Worm (Caenorhabditis elegans) whole organism, L1 larva: ENCODE data around the gene Y4C6B.3.

Source experiments
- jun-1 ChIP-seq: fragments of 150-350 bp; optimal IDR thresholded peaks from 2 replicates; lab custom pipeline; 2014; ENCODE audit warnings: missing biosample characterization, missing genetic modification reagents, missing genetic modification characterization
- lin-35 ChIP-seq, 2 experiments: fragments of 150-350 bp; optimal IDR thresholded peaks; 2 replicates each; lab custom pipeline; 2014; ENCODE audit warnings: missing biosample characterization in 2 of 2, missing genetic modification characterization in 2 of 2, missing genetic modification reagents in 2 of 2
- pag-3 ChIP-seq: sonication (generic microtip); optimal IDR thresholded peaks from 2 replicates; lab custom pipeline; 2017; ENCODE audit warnings: missing genetic modification characterization, mild to moderate bottlenecking, missing compliant biosample characterization, antibody characterized with exemption, borderline replicate concordance; ENCODE audit not compliant: insufficient read depth
- rnt-1 ChIP-seq: sonication (generic microtip); optimal IDR thresholded peaks from 2 replicates; lab custom pipeline; 2016; ENCODE audit warnings: mild to moderate bottlenecking, missing genetic modification characterization, moderate library complexity, missing compliant biosample characterization
- snpc-4 ChIP-seq: fragments of 150-350 bp; optimal IDR thresholded peaks from 2 replicates; lab custom pipeline; 2014; ENCODE audit warnings: missing biosample characterization, missing genetic modification characterization
- snu-23 ChIP-seq: sonication (generic microtip); optimal IDR thresholded peaks from 2 replicates; lab custom pipeline; 2016; ENCODE audit warnings: missing genetic modification characterization, missing compliant biosample characterization
- unc-62 ChIP-seq: fragments of 150-350 bp; optimal IDR thresholded peaks from 2 replicates; lab custom pipeline; 2014; ENCODE audit warnings: missing biosample characterization, missing genetic modification reagents, missing genetic modification characterization
- unc-86 ChIP-seq: sonication (generic microtip); optimal IDR thresholded peaks from 2 replicates; lab custom pipeline; 2016; ENCODE audit warnings: missing genetic modification characterization, missing compliant biosample characterization
- zag-1 ChIP-seq: fragments of 150-350 bp; optimal IDR thresholded peaks from 2 replicates; lab custom pipeline; 2014; ENCODE audit warnings: missing biosample characterization, missing genetic modification characterization

ce11 chrIV:5317106-5317505, 15.2 kb upstream of the Y4C6B.3 start:
- no peak for TF ChIP-seq jun-1
- peak in 1 of 2 experiments; percentile 44 for TF ChIP-seq lin-35 (GFP tag; optimal IDR thresholded peaks at IDR 0.05; lab: Kevin White, UChicago)
- TF ChIP-seq rnt-1 (tag; lab: Kevin White, UChicago): no peak
- TF ChIP-seq unc-62 (GFP tag; lab: Kevin White, UChicago): no peak
- no peak for TF ChIP-seq zag-1 (tag; lab: Kevin White, UChicago)
- no peak for TF ChIP-seq pag-3 (tag; lab: Kevin White, UChicago)
- TF ChIP-seq snu-23 (GFP tag; lab: Kevin White, UChicago): peak; percentile 61
- no peak for TF ChIP-seq unc-86 (tag; lab: Kevin White, UChicago)
- peak; percentile 97 for TF ChIP-seq snpc-4
